Worm (Caenorhabditis elegans): ENCODE data around the gene hda-1.

ce11 chrV:14493665-14494064, 31.5 kb upstream of the hda-1 start:
- TF ChIP-seq mab-5 (tag; optimal IDR thresholded peaks at IDR 0.05) (no peak), unc-62 (GFP tag; optimal IDR thresholded peaks at IDR 0.05) (no peak), elt-3 (tag; optimal IDR thresholded peaks at IDR 0.05) (no peak), ceh-39 (tag; optimal IDR thresholded peaks at IDR 0.05) (no peak), ces-1 (GFP tag; optimal IDR thresholded peaks at IDR 0.05) (no peak), blmp-1 (tag; optimal IDR thresholded peaks at IDR 0.05) (no peak), nhr-12 (tag; optimal IDR thresholded peaks at IDR 0.05) (no peak), lin-13 (tag; optimal IDR thresholded peaks at IDR 0.05) (no peak), nhr-76 (tag; optimal IDR thresholded peaks at IDR 0.05) (no peak), nhr-237 (tag; optimal IDR thresholded peaks at IDR 0.05) (no peak)
